Fruit fly (Drosophila melanogaster) whole organism, prepupa: ENCODE data around the gene sturkopf.
A peak's percentile ranks its signal among the peaks of the same experiment; 100 is the strongest.

Experiments
- CG11762 ChIP-seq: fragments of 200-800 bp; sonication (Bioruptor generic); optimal IDR thresholded peaks from 3 replicates; lab custom pipeline; 2016; ENCODE audit warnings: missing biosample characterization, missing genetic modification characterization; ENCODE audit not compliant: insufficient read depth
- CG11902 ChIP-seq: fragments of 200-800 bp; sonication (Bioruptor generic); optimal IDR thresholded peaks from 3 replicates; lab custom pipeline; 2016; ENCODE audit warnings: missing biosample characterization, missing genetic modification characterization
- CG6163 ChIP-seq: fragments of 200-800 bp; sonication (Bioruptor generic); IDR thresholded peaks from 3 replicates; pipeline ENCODE4 v1.3.6; 2022; ENCODE audit warnings: missing biosample characterization, missing genetic modification characterization
- CG8119 ChIP-seq: fragments of 200-800 bp; sonication (Bioruptor generic); IDR thresholded peaks from 3 replicates; pipeline ENCODE4 v1.3.6; 2022; ENCODE audit warnings: missing biosample characterization, missing genetic modification characterization
- Ets21C ChIP-seq: fragments of 200-800 bp; sonication (Bioruptor generic); optimal IDR thresholded peaks from 3 replicates; lab custom pipeline; 2016; ENCODE audit warnings: missing biosample characterization, missing genetic modification characterization
- Gug ChIP-seq: fragments of 200-800 bp; sonication (Bioruptor generic); IDR thresholded peaks from 2 replicates; pipeline ENCODE4 v1.3.6; 2022; ENCODE audit warnings: missing biosample characterization, missing genetic modification characterization
- Hr39 ChIP-seq: fragments of 200-800 bp; sonication (Bioruptor generic); optimal IDR thresholded peaks from 2 replicates; lab custom pipeline; 2016; ENCODE audit warnings: missing biosample characterization, missing genetic modification characterization
- Met ChIP-seq: fragments of 200-800 bp; sonication (Bioruptor generic); optimal IDR thresholded peaks from 3 replicates; lab custom pipeline; 2016; ENCODE audit warnings: missing biosample characterization, missing genetic modification characterization
- OdsH ChIP-seq: fragments of 200-800 bp; sonication (Bioruptor generic); optimal IDR thresholded peaks from 3 replicates; lab custom pipeline; 2016; ENCODE audit warnings: missing biosample characterization, missing genetic modification characterization
- pdm3 ChIP-seq: fragments of 200-800 bp; sonication (Bioruptor generic); optimal IDR thresholded peaks from 3 replicates; lab custom pipeline; 2016; ENCODE audit warnings: missing biosample characterization, missing genetic modification characterization
- topi ChIP-seq: fragments of 200-800 bp; sonication (Bioruptor generic); optimal IDR thresholded peaks from 3 replicates; lab custom pipeline; 2016; ENCODE audit warnings: missing biosample characterization, missing genetic modification characterization
- vri ChIP-seq: fragments of 200-800 bp; sonication (Bioruptor generic); optimal IDR thresholded peaks from 3 replicates; lab custom pipeline; 2016; ENCODE audit warnings: missing biosample characterization, mild to moderate bottlenecking, missing genetic modification characterization

DNA sequence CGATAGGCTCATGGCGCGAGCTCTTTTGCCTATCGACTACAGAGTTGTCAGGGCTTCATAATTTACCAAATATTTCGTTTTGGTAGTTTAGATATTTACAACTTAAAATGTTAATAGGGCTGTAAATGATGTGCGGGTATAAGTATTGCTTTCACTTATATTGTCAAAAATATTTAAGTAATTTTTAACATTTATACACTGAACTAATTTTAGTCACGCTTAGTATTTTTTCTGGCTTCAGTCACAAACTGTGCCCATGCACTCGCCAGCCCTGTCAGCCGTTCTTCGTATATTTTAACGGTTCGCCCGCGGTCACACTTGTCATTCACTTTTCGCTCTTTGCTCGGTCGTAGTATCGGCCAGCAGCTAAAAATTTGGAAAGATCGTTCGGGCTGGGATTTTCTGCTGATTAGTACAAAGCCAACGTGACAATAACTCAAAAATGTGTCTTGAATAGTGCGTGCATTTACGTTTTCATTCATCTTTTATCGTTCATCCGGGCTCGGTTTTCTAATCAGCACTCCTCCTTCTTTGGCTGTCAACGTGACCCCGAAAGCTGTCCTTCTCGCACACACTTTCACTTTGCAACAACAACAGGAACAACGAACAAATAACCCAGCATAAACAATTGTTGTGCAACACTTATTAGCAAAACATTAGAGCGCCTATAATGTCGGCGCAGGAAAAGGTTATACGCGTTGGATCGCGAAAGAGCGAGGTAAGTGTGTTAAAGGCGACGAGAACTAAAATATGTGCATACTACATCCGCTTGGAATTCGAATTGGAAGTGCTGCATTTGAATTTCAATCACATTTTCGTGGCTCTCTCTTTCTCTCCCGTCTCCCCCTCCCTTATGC, 21.6 kb upstream of the sturkopf start, which contains the start of the genes Hmbs and CG2211:
- TF ChIP-seq vri (peak; percentile 20), Ets21C (GFP tag; lab: Kevin White, UChicago) (peak; percentile 64), Met (GFP tag; lab: Kevin White, UChicago) (no peak), Hr39 (peak; percentile 87), CG8119 (GFP tag; lab: Robert Waterston, UW) (peak; percentile 58; the same call in 2 of the 3 replicates), pdm3 (GFP tag; lab: Kevin White, UChicago) (no peak), CG11762 (GFP tag; lab: Kevin White, UChicago) (no peak), topi (GFP tag; lab: Kevin White, UChicago) (peak; percentile 80), CG6163 (GFP tag; lab: Robert Waterston, UW) (peak; percentile 81), Gug (GFP tag; lab: Robert Waterston, UW) (peak; percentile 64), CG11902 (GFP tag; lab: Kevin White, UChicago) (peak; percentile 68), OdsH (GFP tag; lab: Kevin White, UChicago) (no peak)
